Fruit fly (Drosophila melanogaster): ENCODE results near the gene CG14316.

CG14316 gene

dm6 chr3R:18168398-18168797 lies 16.5 kb downstream of the CG14316 start (continued):
- peak; percentile 11 for TF ChIP-seq Hr4 (GFP tag; optimal IDR thresholded peaks at IDR 0.05)
- peak; percentile 29 for TF ChIP-seq CG31627 (GFP tag; optimal IDR thresholded peaks at IDR 0.05)
- peak; percentile 39 for TF ChIP-seq net (GFP tag; optimal IDR thresholded peaks at IDR 0.05)
- peak; percentile 4 for TF ChIP-seq vri (GFP tag; optimal IDR thresholded peaks at IDR 0.05)
- TF ChIP-seq CG11902 (GFP tag; optimal IDR thresholded peaks at IDR 0.05): no peak
- peak in 1 of 2 experiments; percentile 12 for TF ChIP-seq ss (GFP tag; optimal IDR thresholded peaks at IDR 0.05)
- no peak for TF ChIP-seq Hr38 (GFP tag; optimal IDR thresholded peaks at IDR 0.05)
- TF ChIP-seq Smox (GFP tag; optimal IDR thresholded peaks at IDR 0.05): no peak
- TF ChIP-seq svp (GFP tag): no peak
- TF ChIP-seq CG4318 (GFP tag; optimal IDR thresholded peaks at IDR 0.05): no peak
- no peak for TF ChIP-seq fd85E (GFP tag; optimal IDR thresholded peaks at IDR 0.05)
- TF ChIP-seq Hr39 (GFP tag; optimal IDR thresholded peaks at IDR 0.05): peak; percentile 25
- no peak for TF ChIP-seq CG10631 (GFP tag; optimal IDR thresholded peaks at IDR 0.05)

DNA sequence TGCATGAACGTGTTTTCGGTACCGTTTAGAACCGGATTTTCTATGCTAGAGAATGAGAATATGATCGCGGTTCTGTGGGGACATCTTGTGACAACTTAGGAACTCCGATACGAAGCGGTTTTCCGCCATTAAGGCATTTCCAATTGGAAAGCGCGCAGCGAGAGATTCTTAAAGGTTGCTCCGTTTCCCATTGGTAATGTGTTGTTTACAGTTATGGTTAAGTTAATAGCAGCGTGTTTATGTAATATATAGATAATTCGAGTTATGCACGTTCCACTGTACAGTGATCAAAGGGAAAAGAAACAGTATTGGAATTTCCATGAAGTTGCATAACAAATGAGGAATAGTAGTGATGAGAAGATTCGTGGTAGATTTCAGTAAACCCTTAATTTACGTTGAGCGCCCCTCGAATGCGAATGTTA lies 17.0 kb downstream of the CG14316 start:
- no peak for TF ChIP-seq Lpt (GFP tag; optimal IDR thresholded peaks at IDR 0.05)
- TF ChIP-seq CG10669 (GFP tag; optimal IDR thresholded peaks at IDR 0.05): peak; percentile 32
- peak; percentile 6 for TF ChIP-seq CG11762 (GFP tag; optimal IDR thresholded peaks at IDR 0.05; ENCODE audit: insufficient read depth)
- TF ChIP-seq fd85E (GFP tag; optimal IDR thresholded peaks at IDR 0.05): no peak
- TF ChIP-seq CG34406 (GFP tag; optimal IDR thresholded peaks at IDR 0.05): peak; percentile 2
- TF ChIP-seq CG11294 (GFP tag; IDR thresholded peaks at IDR 0.05): no peak
- TF ChIP-seq CG3032 (tag; optimal IDR thresholded peaks at IDR 0.05): peak; percentile 28
- TF ChIP-seq dac (GFP tag; optimal IDR thresholded peaks at IDR 0.05): no peak
- TF ChIP-seq vri (GFP tag; optimal IDR thresholded peaks at IDR 0.05): peak; percentile 15
- no peak for TF ChIP-seq Hr38 (GFP tag; optimal IDR thresholded peaks at IDR 0.05)
- TF ChIP-seq CG8319 (GFP tag; optimal IDR thresholded peaks at IDR 0.05): no peak
- TF ChIP-seq Ets21C (GFP tag; optimal IDR thresholded peaks at IDR 0.05): no peak
- TF ChIP-seq dsx (GFP tag; optimal IDR thresholded peaks at IDR 0.05; ENCODE audit: poor library complexity, severe bottlenecking): no peak
- no peak for TF ChIP-seq Gug (GFP tag; IDR thresholded peaks at IDR 0.05)
- TF ChIP-seq CG6163 (GFP tag; IDR thresholded peaks at IDR 0.05): 0 out of 3 replicates have a peak, but pooled peaks have one; percentile 27
- peak; percentile 1 for TF ChIP-seq OdsH (GFP tag; optimal IDR thresholded peaks at IDR 0.05)
- TF ChIP-seq fkh (GFP tag; optimal IDR thresholded peaks at IDR 0.05): no peak
- TF ChIP-seq CG16779 (tag; optimal IDR thresholded peaks at IDR 0.05): no peak
- peak; percentile 65 for TF ChIP-seq Sox14 (GFP tag; optimal IDR thresholded peaks at IDR 0.05)
- no peak for TF ChIP-seq CG4318 (GFP tag; optimal IDR thresholded peaks at IDR 0.05)
- TF ChIP-seq fd59A (GFP tag; optimal IDR thresholded peaks at IDR 0.05): no peak
- no peak for TF ChIP-seq Eip93F (GFP tag; optimal IDR thresholded peaks at IDR 0.05)
- TF ChIP-seq CG6808 (GFP tag; optimal IDR thresholded peaks at IDR 0.05): no peak
- peak; percentile 35 for TF ChIP-seq CG10631 (GFP tag; optimal IDR thresholded peaks at IDR 0.05)
- peak; percentile 16 for TF ChIP-seq Hr4 (GFP tag; optimal IDR thresholded peaks at IDR 0.05)
- no peak for TF ChIP-seq CG7368 (GFP tag; optimal IDR thresholded peaks at IDR 0.05)
- TF ChIP-seq CG8632 (GFP tag; optimal IDR thresholded peaks at IDR 0.05): no peak
- peak; percentile 14 for TF ChIP-seq cyc (GFP tag; optimal IDR thresholded peaks at IDR 0.05)
- TF ChIP-seq CG15336 (GFP tag; IDR thresholded peaks at IDR 0.05): no peak; the same call in 1 of the 2 replicates
- TF ChIP-seq Eip78C (GFP tag): peak; percentile 89
- peak in 1 of 2 experiments; percentile 22 for TF ChIP-seq salr (GFP tag; optimal IDR thresholded peaks at IDR 0.05)
- peak; percentile 41 for TF ChIP-seq Met (GFP tag; optimal IDR thresholded peaks at IDR 0.05)
- TF ChIP-seq CG3919 (GFP tag; optimal IDR thresholded peaks at IDR 0.05): peak; percentile 45
- peak; percentile 10 for TF ChIP-seq Sox102F (GFP tag; optimal IDR thresholded peaks at IDR 0.05)
- peak; percentile 45 for TF ChIP-seq Eip75B (GFP tag; optimal IDR thresholded peaks at IDR 0.05)
- TF ChIP-seq Ets96B (tag; optimal IDR thresholded peaks at IDR 0.05): peak; percentile 23
- peak; percentile 56 for TF ChIP-seq CG31627 (GFP tag; optimal IDR thresholded peaks at IDR 0.05)
- no peak for TF ChIP-seq CG11902 (GFP tag; optimal IDR thresholded peaks at IDR 0.05)
- peak in 1 of 2 experiments; percentile 14 for TF ChIP-seq ss (GFP tag; optimal IDR thresholded peaks at IDR 0.05)
- peak; percentile 44 for TF ChIP-seq CG32006 (GFP tag; optimal IDR thresholded peaks at IDR 0.05)
- no peak for TF ChIP-seq CG9139 (GFP tag; optimal IDR thresholded peaks at IDR 0.05)
- 0 out of 3 replicates have a peak, but pooled peaks have one; percentile 42 for TF ChIP-seq CG8119 (GFP tag; IDR thresholded peaks at IDR 0.05)
- no peak for TF ChIP-seq Blimp-1 (GFP tag; optimal IDR thresholded peaks at IDR 0.05)
- peak; percentile 34 for TF ChIP-seq Smox (GFP tag; optimal IDR thresholded peaks at IDR 0.05)
- TF ChIP-seq svp (GFP tag): peak; percentile 71
- TF ChIP-seq CG1621 (tag; optimal IDR thresholded peaks at IDR 0.05): peak; percentile 22
